Worm (Caenorhabditis elegans) whole organism, L2 larva: Measurements from ENCODE around the gene T02H6.7.

ENCODE experiments used
- F13H6.1 ChIP-seq: sonication (generic microtip); optimal IDR thresholded peaks from 2 replicates; lab custom pipeline; 2016; ENCODE audit warnings: missing genetic modification characterization, missing compliant biosample characterization
- R02D3.7 ChIP-seq: fragments of 150-350 bp; optimal IDR thresholded peaks from 2 replicates; lab custom pipeline; 2014; ENCODE audit warnings: missing biosample characterization, missing genetic modification characterization
- Y55F3AM.14 ChIP-seq: fragments of 200-800 bp; sonication (Bioruptor generic); optimal IDR thresholded peaks from 2 replicates; lab custom pipeline; 2018; ENCODE audit warnings: mild to moderate bottlenecking, missing genetic modification characterization, missing compliant biosample characterization
- ZK546.5 ChIP-seq: sonication (generic microtip); optimal IDR thresholded peaks from 2 replicates; lab custom pipeline; 2017; ENCODE audit warnings: missing biosample characterization, missing genetic modification characterization
- blmp-1 ChIP-seq: sonication (generic microtip); optimal IDR thresholded peaks from 2 replicates; lab custom pipeline; 2017; ENCODE audit warnings: missing genetic modification characterization, mild to moderate bottlenecking, missing compliant biosample characterization, antibody characterized with exemption, moderate library complexity; ENCODE audit not compliant: insufficient read depth
- ceh-16 ChIP-seq: fragments of 150-350 bp; optimal IDR thresholded peaks from 2 replicates; lab custom pipeline; 2014; ENCODE audit warnings: missing biosample characterization, missing genetic modification characterization
- ceh-82 ChIP-seq: fragments of 150-350 bp; optimal IDR thresholded peaks from 2 replicates; lab custom pipeline; 2014; ENCODE audit warnings: missing biosample characterization, missing genetic modification characterization
- crh-2 ChIP-seq: sonication (generic microtip); optimal IDR thresholded peaks from 2 replicates; lab custom pipeline; 2017; ENCODE audit warnings: missing biosample characterization, missing genetic modification characterization
- egl-27 ChIP-seq: sonication (generic microtip); optimal IDR thresholded peaks from 3 replicates; lab custom pipeline; 2017; ENCODE audit warnings: missing biosample characterization, missing genetic modification reagents, missing genetic modification characterization
- fos-1 ChIP-seq: fragments of 150-350 bp; optimal IDR thresholded peaks from 2 replicates; lab custom pipeline; 2014; ENCODE audit warnings: missing biosample characterization, missing genetic modification characterization
- gmeb-1 ChIP-seq: fragments of 150-350 bp; optimal IDR thresholded peaks from 2 replicates; lab custom pipeline; 2014; ENCODE audit warnings: missing biosample characterization, missing genetic modification characterization
- lin-13 ChIP-seq: fragments of 150-350 bp; optimal IDR thresholded peaks from 2 replicates; lab custom pipeline; 2014; ENCODE audit warnings: missing biosample characterization, missing genetic modification reagents, missing genetic modification characterization
- lsy-2 ChIP-seq, 2 experiments: fragments of 150-350 bp in 1 of 2; sonication (generic microtip) in 1 of 2; optimal IDR thresholded peaks; 2 replicates each; lab custom pipeline; 2014 to 2017; ENCODE audit warnings: missing biosample characterization in 2 of 2, missing genetic modification characterization in 2 of 2
- mbf-1 ChIP-seq: sonication (generic microtip); optimal IDR thresholded peaks from 2 replicates; lab custom pipeline; 2017; ENCODE audit warnings: missing biosample characterization, missing genetic modification characterization
- mdl-1 ChIP-seq, 2 experiments: fragments of 150-350 bp in 1 of 2; sonication (generic microtip) in 1 of 2; optimal IDR thresholded peaks; 2 replicates each; lab custom pipeline; 2017; ENCODE audit warnings: missing biosample characterization in 2 of 2, missing genetic modification characterization in 2 of 2
- nhr-10 ChIP-seq: sonication (generic microtip); optimal IDR thresholded peaks from 2 replicates; lab custom pipeline; 2017; ENCODE audit warnings: missing biosample characterization, missing genetic modification characterization
- nhr-11 ChIP-seq: fragments of 150-350 bp; optimal IDR thresholded peaks from 2 replicates; lab custom pipeline; 2014; ENCODE audit warnings: missing biosample characterization, missing genetic modification characterization
- nhr-129 ChIP-seq: fragments of 150-350 bp; optimal IDR thresholded peaks from 2 replicates; lab custom pipeline; 2014; ENCODE audit warnings: missing biosample characterization, missing genetic modification characterization
- nhr-21 ChIP-seq: fragments of 150-350 bp; optimal IDR thresholded peaks from 2 replicates; lab custom pipeline; 2014; ENCODE audit warnings: missing biosample characterization, missing genetic modification characterization
- nhr-23 ChIP-seq: fragments of 150-350 bp; optimal IDR thresholded peaks from 2 replicates; lab custom pipeline; 2014; ENCODE audit warnings: missing biosample characterization, missing genetic modification reagents, missing genetic modification characterization
- nhr-237 ChIP-seq: fragments of 150-350 bp; optimal IDR thresholded peaks from 2 replicates; lab custom pipeline; 2014; ENCODE audit warnings: missing biosample characterization, missing genetic modification characterization
- nhr-25 ChIP-seq: fragments of 150-350 bp; sonication (generic microtip); optimal IDR thresholded peaks from 3 replicates; lab custom pipeline; 2014; ENCODE audit warnings: missing biosample characterization, missing genetic modification characterization
- nhr-6 ChIP-seq: fragments of 150-350 bp; optimal IDR thresholded peaks from 2 replicates; lab custom pipeline; 2014; ENCODE audit warnings: missing biosample characterization, missing genetic modification characterization
- nhr-77 ChIP-seq: fragments of 150-350 bp; optimal IDR thresholded peaks from 2 replicates; lab custom pipeline; 2014; ENCODE audit warnings: missing biosample characterization, missing genetic modification characterization
- sem-4 ChIP-seq: fragments of 150-350 bp; optimal IDR thresholded peaks from 2 replicates; lab custom pipeline; 2014; ENCODE audit warnings: missing biosample characterization, missing genetic modification reagents, missing genetic modification characterization
- skn-1 ChIP-seq: sonication (generic microtip); optimal IDR thresholded peaks from 2 replicates; lab custom pipeline; 2017; ENCODE audit warnings: missing biosample characterization, missing genetic modification characterization
- sma-3 ChIP-seq: sonication (generic microtip); optimal IDR thresholded peaks from 2 replicates; lab custom pipeline; 2016; ENCODE audit warnings: missing genetic modification reagents, missing genetic modification characterization, missing compliant biosample characterization
- sma-9 ChIP-seq, 2 experiments: fragments of 150-350 bp in 1 of 2; sonication (generic microtip) in 1 of 2; optimal IDR thresholded peaks; 2 replicates each; lab custom pipeline; 2014 to 2016; ENCODE audit warnings: missing genetic modification characterization in 2 of 2, mild to moderate bottlenecking in 1 of 2, missing biosample characterization in 1 of 2, missing compliant biosample characterization in 1 of 2, missing genetic modification reagents in 1 of 2, moderate library complexity in 1 of 2
- unc-55 ChIP-seq: fragments of 150-350 bp; sonication (generic microtip); optimal IDR thresholded peaks from 3 replicates; lab custom pipeline; 2014; ENCODE audit warnings: missing biosample characterization, missing genetic modification reagents, missing genetic modification characterization
- ztf-11 ChIP-seq: sonication (generic microtip); optimal IDR thresholded peaks from 2 replicates; lab custom pipeline; 2017; ENCODE audit warnings: missing biosample characterization, missing genetic modification characterization

The T02H6.7 gene

ce11 chrII:721931-722330 is 39.5 kb downstream of the T02H6.7 start:
- no peak for TF ChIP-seq nhr-10
- TF ChIP-seq gmeb-1 (tag; lab: Kevin White, UChicago): no peak
- TF ChIP-seq R02D3.7 (tag; lab: Kevin White, UChicago): no peak
- TF ChIP-seq nhr-11 (tag; lab: Kevin White, UChicago): no peak
- TF ChIP-seq nhr-77: no peak
- TF ChIP-seq nhr-21 (tag; lab: Kevin White, UChicago): no peak
- TF ChIP-seq sma-9 (GFP tag; optimal IDR thresholded peaks at IDR 0.05; lab: Kevin White, UChicago): no peak
- TF ChIP-seq sma-9 (tag; optimal IDR thresholded peaks at IDR 0.05; lab: Kevin White, UChicago): no peak
- TF ChIP-seq crh-2: no peak
- no peak for TF ChIP-seq sem-4 (tag; lab: Kevin White, UChicago)
- no peak for TF ChIP-seq blmp-1 (tag; lab: Kevin White, UChicago)

- no peak for TF ChIP-seq skn-1 (tag; lab: Kevin White, UChicago)
- TF ChIP-seq nhr-6 (tag; lab: Kevin White, UChicago): no peak
- no peak for TF ChIP-seq mbf-1 (tag; lab: Kevin White, UChicago)
- no peak for TF ChIP-seq nhr-21 (tag; lab: Kevin White, UChicago)
- TF ChIP-seq lin-13 (GFP tag; lab: Kevin White, UChicago): no peak
- no peak for TF ChIP-seq nhr-23 (tag; lab: Kevin White, UChicago)
- TF ChIP-seq nhr-129 (tag; lab: Kevin White, UChicago): no peak
- no peak for TF ChIP-seq ZK546.5 (tag; lab: Kevin White, UChicago)
- TF ChIP-seq mdl-1 (tag; optimal IDR thresholded peaks at IDR 0.05; lab: Kevin White, UChicago): no peak
- TF ChIP-seq sma-9 (GFP tag; optimal IDR thresholded peaks at IDR 0.05; lab: Kevin White, UChicago): no peak
- no peak for TF ChIP-seq sma-9 (tag; optimal IDR thresholded peaks at IDR 0.05; lab: Kevin White, UChicago)
- no peak for TF ChIP-seq R02D3.7 (tag; lab: Kevin White, UChicago)
- TF ChIP-seq blmp-1 (tag; lab: Kevin White, UChicago): no peak
- no peak for TF ChIP-seq nhr-10
- no peak for TF ChIP-seq egl-27 (tag; lab: Kevin White, UChicago)
Observed at ce11 chrII:723488-723887, 41.1 kb downstream of the T02H6.7 start, which contains the start of gene rfip-2. Gene rfip-2 (plus strand): TSS chrII:723788.

ce11 chrII:724004-724403 is 41.6 kb downstream of the T02H6.7 start:
- TF ChIP-seq ztf-11 (tag; lab: Kevin White, UChicago) (no peak), Y55F3AM.14 (GFP tag; lab: Kevin White, UChicago) (no peak), nhr-11 (tag; lab: Kevin White, UChicago) (no peak), blmp-1 (tag; lab: Kevin White, UChicago) (no peak), fos-1 (tag; lab: Kevin White, UChicago) (no peak), ceh-16 (tag; lab: Kevin White, UChicago) (no peak), gmeb-1 (tag; lab: Kevin White, UChicago) (no peak), unc-55 (GFP tag; lab: Kevin White, UChicago) (no peak), nhr-25 (no peak), ZK546.5 (tag; lab: Kevin White, UChicago) (no peak), R02D3.7 (tag; lab: Kevin White, UChicago) (no peak), mbf-1 (tag; lab: Kevin White, UChicago) (no peak), nhr-21 (tag; lab: Kevin White, UChicago) (no peak), ceh-82 (no peak), nhr-237 (tag; lab: Kevin White, UChicago) (no peak)

ce11 chrII:729931-730330 is 47.5 kb downstream of the T02H6.7 start:
- TF ChIP-seq nhr-237 (tag; lab: Kevin White, UChicago): no peak
- TF ChIP-seq lsy-2 (tag; optimal IDR thresholded peaks at IDR 0.05; lab: Kevin White, UChicago): peak in 1 of 2 experiments; percentile 17

ce11 chrII:732393-732792 is 50.0 kb downstream of the T02H6.7 start:
- TF ChIP-seq lsy-2 (tag; optimal IDR thresholded peaks at IDR 0.05; lab: Kevin White, UChicago) (peak; percentile 42 to 86), sma-3 (GFP tag; lab: Kevin White, UChicago) (no peak), F13H6.1 (no peak)
